Worm (Caenorhabditis elegans) whole organism, L1 larva: Measurements from ENCODE around the gene W03F9.11.
A peak's percentile ranks its signal among the peaks of the same experiment; 100 is the strongest.

Experiments used
- C04F5.9 ChIP-seq: sonication (generic microtip); optimal IDR thresholded peaks from 2 replicates; lab custom pipeline; 2016; ENCODE audit warnings: missing genetic modification characterization, missing compliant biosample characterization
- F16B12.6 ChIP-seq: fragments of 150-350 bp; optimal IDR thresholded peaks from 2 replicates; lab custom pipeline; 2014; ENCODE audit warnings: missing biosample characterization, missing genetic modification characterization
- Y116A8C.19 ChIP-seq: sonication (generic microtip); optimal IDR thresholded peaks from 2 replicates; lab custom pipeline; 2016; ENCODE audit warnings: missing compliant biosample characterization, missing genetic modification characterization, borderline replicate concordance
- aha-1 ChIP-seq: fragments of 150-350 bp; optimal IDR thresholded peaks from 2 replicates; lab custom pipeline; 2014; ENCODE audit warnings: missing biosample characterization, missing genetic modification characterization
- alr-1 ChIP-seq: fragments of 200-800 bp; sonication (Bioruptor generic); optimal IDR thresholded peaks from 2 replicates; lab custom pipeline; 2018; ENCODE audit warnings: borderline replicate concordance, mild to moderate bottlenecking, missing genetic modification characterization, missing compliant biosample characterization
- aly-2 ChIP-seq: fragments of 150-350 bp; optimal IDR thresholded peaks from 2 replicates; lab custom pipeline; 2014; ENCODE audit warnings: missing biosample characterization, missing genetic modification characterization
- blmp-1 ChIP-seq: fragments of 150-350 bp; optimal IDR thresholded peaks from 2 replicates; lab custom pipeline; 2014; ENCODE audit warnings: missing biosample characterization, missing genetic modification characterization
- ceh-63 ChIP-seq: fragments of 200-800 bp; sonication (Bioruptor generic); optimal IDR thresholded peaks from 2 replicates; lab custom pipeline; 2018; ENCODE audit warnings: mild to moderate bottlenecking, missing genetic modification characterization, missing compliant biosample characterization
- ceh-82 ChIP-seq, 3 experiments: fragments of 150-350 bp in 1 of 3; sonication (generic microtip) in 2 of 3; optimal IDR thresholded peaks; 2 replicates each; lab custom pipeline; 2014 to 2017; ENCODE audit warnings: missing biosample characterization in 3 of 3, missing genetic modification characterization in 3 of 3
- ceh-88 ChIP-seq: fragments of 200-800 bp; sonication (Bioruptor generic); IDR thresholded peaks from 2 replicates; pipeline ENCODE4 v1.3.6; 2022; ENCODE audit warnings: missing genetic modification characterization, missing compliant biosample characterization
- ceh-90 ChIP-seq: sonication (generic microtip); optimal IDR thresholded peaks from 2 replicates; lab custom pipeline; 2016; ENCODE audit warnings: missing genetic modification characterization, missing compliant biosample characterization
- ces-1 ChIP-seq: fragments of 150-350 bp; optimal IDR thresholded peaks from 2 replicates; lab custom pipeline; 2014; ENCODE audit warnings: missing biosample characterization, missing genetic modification reagents, missing genetic modification characterization
- dsc-1 ChIP-seq: sonication (generic microtip); optimal IDR thresholded peaks from 2 replicates; lab custom pipeline; 2016; ENCODE audit warnings: mild to moderate bottlenecking, missing genetic modification characterization, missing compliant biosample characterization
- efl-3 ChIP-seq: fragments of 200-800 bp; sonication (Bioruptor generic); optimal IDR thresholded peaks from 2 replicates; lab custom pipeline; 2018; ENCODE audit warnings: mild to moderate bottlenecking, missing genetic modification characterization, missing compliant biosample characterization
- elt-3 ChIP-seq, 6 experiments: fragments of 150-350 bp in 1 of 6; sonication (generic microtip); optimal IDR thresholded peaks; 2 replicates each; lab custom pipeline; 2017 to 2018; ENCODE audit warnings: missing biosample characterization in 6 of 6, missing genetic modification characterization in 6 of 6, inconsistent platforms in 1 of 6
- fkh-10 ChIP-seq: sonication (generic microtip); optimal IDR thresholded peaks from 2 replicates; lab custom pipeline; 2017; ENCODE audit warnings: missing biosample characterization, missing genetic modification reagents, missing genetic modification characterization
- fkh-4 ChIP-seq: sonication (generic microtip); optimal IDR thresholded peaks from 2 replicates; lab custom pipeline; 2016; ENCODE audit warnings: missing compliant biosample characterization, missing genetic modification characterization, borderline replicate concordance
- isw-1 ChIP-seq: fragments of 200-800 bp; sonication (Bioruptor generic); IDR thresholded peaks from 2 replicates; pipeline ENCODE4 v1.3.6; 2022; ENCODE audit warnings: missing genetic modification characterization, missing compliant biosample characterization
- jun-1 ChIP-seq: fragments of 150-350 bp; optimal IDR thresholded peaks from 2 replicates; lab custom pipeline; 2014; ENCODE audit warnings: missing biosample characterization, missing genetic modification reagents, missing genetic modification characterization
- lin-13 ChIP-seq: fragments of 150-350 bp; optimal IDR thresholded peaks from 2 replicates; lab custom pipeline; 2014; ENCODE audit warnings: missing biosample characterization, missing genetic modification reagents, missing genetic modification characterization
- lin-14 ChIP-seq: fragments of 200-800 bp; sonication (Bioruptor generic); optimal IDR thresholded peaks from 2 replicates; lab custom pipeline; 2018; ENCODE audit warnings: mild to moderate bottlenecking, missing genetic modification characterization, moderate library complexity, missing compliant biosample characterization
- lin-15B ChIP-seq: fragments of 150-350 bp; sonication (generic microtip); optimal IDR thresholded peaks from 3 replicates; lab custom pipeline; 2014; ENCODE audit warnings: missing biosample characterization, missing genetic modification characterization
- lin-35 ChIP-seq, 2 experiments: fragments of 150-350 bp; optimal IDR thresholded peaks; 2 replicates each; lab custom pipeline; 2014; ENCODE audit warnings: missing biosample characterization in 2 of 2, missing genetic modification characterization in 2 of 2, missing genetic modification reagents in 2 of 2
- lin-39 ChIP-seq: fragments of 150-350 bp; optimal IDR thresholded peaks from 2 replicates; lab custom pipeline; 2014; ENCODE audit warnings: missing biosample characterization, missing genetic modification reagents, missing genetic modification characterization
- lir-3 ChIP-seq: sonication (generic microtip); optimal IDR thresholded peaks from 2 replicates; lab custom pipeline; 2016; ENCODE audit warnings: mild to moderate bottlenecking, missing genetic modification characterization, moderate library complexity, missing compliant biosample characterization; ENCODE audit not compliant: poor library complexity
- mef-2 ChIP-seq: fragments of 150-350 bp; optimal IDR thresholded peaks from 2 replicates; lab custom pipeline; 2014; ENCODE audit warnings: missing biosample characterization, missing genetic modification characterization
- mep-1 ChIP-seq: fragments of 150-350 bp; optimal IDR thresholded peaks from 2 replicates; lab custom pipeline; 2014; ENCODE audit warnings: missing biosample characterization, missing genetic modification characterization
- nhr-11 ChIP-seq: fragments of 150-350 bp; optimal IDR thresholded peaks from 2 replicates; lab custom pipeline; 2014; ENCODE audit warnings: missing biosample characterization, missing genetic modification characterization
- nhr-12 ChIP-seq: sonication (generic microtip); optimal IDR thresholded peaks from 2 replicates; lab custom pipeline; 2017; ENCODE audit warnings: missing biosample characterization, missing genetic modification characterization
- nhr-19 ChIP-seq: fragments of 200-800 bp; sonication (Bioruptor generic); conservative IDR thresholded peaks from 2 replicates; pipeline ENCODE4 v1.3.6; 2022; ENCODE audit warnings: missing genetic modification characterization, missing compliant biosample characterization
- nhr-20 ChIP-seq: sonication (generic microtip); optimal IDR thresholded peaks from 2 replicates; lab custom pipeline; 2016; ENCODE audit warnings: mild to moderate bottlenecking, missing genetic modification characterization, missing compliant biosample characterization
- nhr-84 ChIP-seq: sonication (generic microtip); optimal IDR thresholded peaks from 2 replicates; lab custom pipeline; 2017; ENCODE audit warnings: missing biosample characterization, missing genetic modification characterization
- pax-3 ChIP-seq: fragments of 200-800 bp; sonication (Bioruptor generic); optimal IDR thresholded peaks from 2 replicates; lab custom pipeline; 2018; ENCODE audit warnings: mild to moderate bottlenecking, missing genetic modification characterization, moderate library complexity, missing compliant biosample characterization
- rnt-1 ChIP-seq: sonication (generic microtip); optimal IDR thresholded peaks from 2 replicates; lab custom pipeline; 2016; ENCODE audit warnings: mild to moderate bottlenecking, missing genetic modification characterization, moderate library complexity, missing compliant biosample characterization
- skn-1 ChIP-seq: fragments of 150-350 bp; optimal IDR thresholded peaks from 2 replicates; lab custom pipeline; 2014; ENCODE audit warnings: missing biosample characterization, missing genetic modification characterization
- snpc-4 ChIP-seq: fragments of 150-350 bp; optimal IDR thresholded peaks from 2 replicates; lab custom pipeline; 2014; ENCODE audit warnings: missing biosample characterization, missing genetic modification characterization
- snu-23 ChIP-seq: sonication (generic microtip); optimal IDR thresholded peaks from 2 replicates; lab custom pipeline; 2016; ENCODE audit warnings: missing genetic modification characterization, missing compliant biosample characterization
- sox-4 ChIP-seq: sonication (generic microtip); optimal IDR thresholded peaks from 2 replicates; lab custom pipeline; 2016; ENCODE audit warnings: missing genetic modification characterization, missing compliant biosample characterization
- sptf-1 ChIP-seq: fragments of 150-350 bp; optimal IDR thresholded peaks from 2 replicates; lab custom pipeline; 2014; ENCODE audit warnings: missing biosample characterization, missing genetic modification characterization
- sup-37 ChIP-seq: fragments of 200-800 bp; sonication (Bioruptor generic); optimal IDR thresholded peaks from 2 replicates; lab custom pipeline; 2018; ENCODE audit warnings: mild to moderate bottlenecking, missing genetic modification characterization, missing compliant biosample characterization
- swsn-7 ChIP-seq: sonication (generic microtip); optimal IDR thresholded peaks from 2 replicates; lab custom pipeline; 2016; ENCODE audit warnings: missing genetic modification characterization, missing compliant biosample characterization
- tlp-1 ChIP-seq: fragments of 150-350 bp; optimal IDR thresholded peaks from 2 replicates; lab custom pipeline; 2014; ENCODE audit warnings: missing biosample characterization, missing genetic modification characterization
- unc-30 ChIP-seq: sonication (generic microtip); optimal IDR thresholded peaks from 2 replicates; lab custom pipeline; 2017; ENCODE audit warnings: missing biosample characterization, missing genetic modification characterization
- unc-86 ChIP-seq: sonication (generic microtip); optimal IDR thresholded peaks from 2 replicates; lab custom pipeline; 2016; ENCODE audit warnings: missing genetic modification characterization, missing compliant biosample characterization
- unc-98 ChIP-seq: fragments of 200-800 bp; sonication (Bioruptor generic); IDR thresholded peaks from 2 replicates; pipeline ENCODE4 v1.3.6; 2022; ENCODE audit warnings: missing genetic modification characterization, missing compliant biosample characterization
- xbp-1 ChIP-seq: sonication (generic microtip); optimal IDR thresholded peaks from 2 replicates; lab custom pipeline; 2016; ENCODE audit warnings: missing genetic modification characterization, missing compliant biosample characterization
- zip-4 ChIP-seq: fragments of 200-800 bp; sonication (Bioruptor generic); optimal IDR thresholded peaks from 2 replicates; lab custom pipeline; 2018; ENCODE audit warnings: mild to moderate bottlenecking, missing genetic modification characterization, moderate library complexity, missing compliant biosample characterization

Gene W03F9.11

DNA sequence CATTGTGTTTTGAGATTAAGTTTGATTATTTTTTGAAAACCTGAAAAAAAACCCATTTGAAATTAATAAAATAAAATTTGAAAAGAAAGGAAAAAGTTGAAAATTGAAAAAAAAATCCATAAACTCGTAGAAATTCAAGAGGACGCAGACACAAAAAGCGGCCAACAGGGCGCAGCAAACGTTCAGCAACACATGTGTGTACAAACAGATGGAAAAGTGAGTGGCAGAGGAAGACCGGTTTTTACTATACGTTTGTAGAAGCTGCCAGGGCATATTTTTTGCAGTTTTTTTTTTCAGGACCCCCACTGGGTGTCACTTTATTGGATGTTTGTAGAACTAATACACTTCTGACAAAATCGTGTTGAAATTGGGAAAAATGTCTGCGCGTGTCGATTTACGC lies 18.4 kb downstream of the W03F9.11 start, which contains the start of gene cgp-1:
Gene cgp-1 (minus strand): TSS at position 40 of the 400 bp plus-strand sequence.
- TF ChIP-seq blmp-1 (peak; percentile 75), jun-1 (tag; lab: Kevin White, UChicago) (peak; percentile 4), ceh-88 (GFP tag; lab: Robert Waterston, UW) (no peak), elt-3 (tag; optimal IDR thresholded peaks at IDR 0.05; lab: Kevin White, UChicago) (no peak), lin-35 (GFP tag; optimal IDR thresholded peaks at IDR 0.05; lab: Kevin White, UChicago) (peak in 1 of 2 experiments; percentile 5), snu-23 (GFP tag; lab: Kevin White, UChicago) (peak; percentile 9)

- TF ChIP-seq ceh-82 (tag; optimal IDR thresholded peaks at IDR 0.05; lab: Kevin White, UChicago) (no peak), aha-1 (tag; lab: Kevin White, UChicago) (no peak), C04F5.9 (no peak), sptf-1 (no peak), jun-1 (tag; lab: Kevin White, UChicago) (no peak), aly-2 (tag; lab: Kevin White, UChicago) (no peak), nhr-12 (tag; lab: Kevin White, UChicago) (no peak), isw-1 (no peak)
Measured at ce11 chrV:122249-122648, 18.9 kb downstream of the W03F9.11 start.

DNA sequence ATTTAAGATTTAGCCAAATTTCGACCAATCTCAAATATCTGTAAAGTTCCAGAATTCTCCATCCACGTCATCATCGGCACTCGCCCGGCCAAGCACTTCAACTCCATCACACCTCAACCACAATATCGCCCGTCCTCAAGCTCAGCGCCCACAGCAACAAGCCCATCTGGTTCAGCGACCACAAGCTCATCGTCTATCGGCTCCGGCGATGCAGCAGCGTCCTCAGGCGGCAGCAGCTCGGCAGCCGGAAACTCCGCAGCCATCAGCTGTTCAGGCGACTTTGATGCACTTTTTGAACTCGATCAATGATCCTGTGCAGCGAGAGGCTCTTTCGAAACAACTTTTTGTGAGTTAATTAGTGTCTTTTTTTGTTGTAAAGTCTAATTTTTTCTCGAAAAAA lies 23.8 kb downstream of the W03F9.11 start:
- no peak for TF ChIP-seq nhr-20
- TF ChIP-seq rnt-1 (tag; lab: Kevin White, UChicago) = peak; percentile 38
- TF ChIP-seq Y116A8C.19 (tag; lab: Kevin White, UChicago) = no peak

DNA sequence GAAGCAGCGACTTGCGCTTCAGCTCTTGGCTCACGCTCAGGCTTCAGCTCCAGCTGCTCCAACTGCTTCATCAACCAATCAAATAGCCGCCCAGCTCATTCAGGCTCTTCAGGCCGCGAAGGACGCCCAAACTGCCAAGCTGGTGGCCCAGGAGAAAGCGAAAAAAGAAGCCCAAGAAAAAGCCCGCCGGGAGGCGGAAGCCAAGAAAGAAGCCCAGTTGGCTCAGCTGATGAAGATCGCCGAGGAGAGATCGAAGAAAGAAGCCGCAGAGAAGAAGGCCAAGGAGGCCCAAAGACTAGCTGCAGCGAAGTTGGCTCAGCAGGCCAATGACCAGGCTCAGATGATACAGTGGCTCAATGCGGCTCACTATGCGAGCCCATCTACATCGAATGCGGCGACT lies 24.9 kb downstream of the W03F9.11 start:
- no peak for TF ChIP-seq snpc-4 (tag; lab: Kevin White, UChicago)
- no peak for TF ChIP-seq fkh-4 (tag; lab: Kevin White, UChicago)
- no peak for TF ChIP-seq mep-1 (tag; lab: Kevin White, UChicago)
- TF ChIP-seq ceh-63 (GFP tag; lab: Kevin White, UChicago) = no peak
- TF ChIP-seq unc-30 = no peak
- TF ChIP-seq swsn-7 = no peak
- no peak for TF ChIP-seq lin-15B (tag; lab: Kevin White, UChicago)
- no peak for TF ChIP-seq snu-23 (GFP tag; lab: Kevin White, UChicago)
- TF ChIP-seq lir-3 (tag; lab: Kevin White, UChicago) = no peak
- no peak for TF ChIP-seq alr-1 (tag; lab: Kevin White, UChicago)
- TF ChIP-seq nhr-19 (GFP tag; lab: Robert Waterston, UW) = no peak
- no peak for TF ChIP-seq F16B12.6
- no peak for TF ChIP-seq nhr-84 (tag; lab: Kevin White, UChicago)
- no peak for TF ChIP-seq ceh-82 (tag; optimal IDR thresholded peaks at IDR 0.05; lab: Kevin White, UChicago)
- no peak for TF ChIP-seq xbp-1
- no peak for TF ChIP-seq aly-2 (tag; lab: Kevin White, UChicago)
- TF ChIP-seq ceh-90 (tag; lab: Kevin White, UChicago) = no peak
- no peak for TF ChIP-seq lin-13
- no peak for TF ChIP-seq tlp-1 (tag; lab: Kevin White, UChicago)

DNA sequence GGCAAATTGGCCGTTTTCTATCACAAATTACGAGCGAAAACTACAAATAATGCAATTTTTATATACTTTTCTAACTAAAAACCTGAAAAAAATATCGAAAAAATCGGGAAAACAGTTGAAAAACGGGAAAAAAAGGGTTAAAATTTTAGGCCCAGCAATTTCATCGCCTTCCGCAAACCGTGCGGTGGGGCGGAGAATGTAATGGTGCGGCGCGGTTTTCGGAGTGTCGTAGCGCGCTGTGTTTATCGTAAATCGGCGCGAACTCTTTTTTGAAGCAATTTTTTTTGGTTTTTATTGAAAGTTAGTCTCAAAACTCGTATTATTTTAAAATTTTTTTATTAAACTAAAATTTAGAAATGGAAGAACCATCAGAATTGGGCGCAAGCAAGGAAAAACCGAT lies 36.7 kb downstream of the W03F9.11 start, which contains the start of gene picd-1:
Gene picd-1 (plus strand): TSS at position 352 of the 400 bp plus-strand sequence.
- TF ChIP-seq efl-3 (no peak), swsn-7 (no peak), pax-3 (tag; lab: Kevin White, UChicago) (peak; percentile 37), rnt-1 (tag; lab: Kevin White, UChicago) (peak; percentile 86), mef-2 (tag; lab: Kevin White, UChicago) (no peak), zip-4 (GFP tag; lab: Kevin White, UChicago) (no peak), nhr-20 (peak; percentile 79), dsc-1 (tag; lab: Kevin White, UChicago) (peak; percentile 52), lin-14 (GFP tag; lab: Kevin White, UChicago) (no peak), skn-1 (tag; lab: Kevin White, UChicago) (peak; percentile 84), unc-98 (GFP tag; lab: Robert Waterston, UW) (no peak), ces-1 (GFP tag; lab: Kevin White, UChicago) (no peak), lin-13 (peak; percentile 54), sox-4 (no peak), unc-86 (no peak), nhr-11 (tag; lab: Kevin White, UChicago) (no peak), fkh-10 (GFP tag; lab: Kevin White, UChicago) (peak; percentile 37), sup-37 (GFP tag; lab: Kevin White, UChicago) (no peak), C04F5.9 (no peak), lin-39 (tag; lab: Kevin White, UChicago) (peak; percentile 1)
